Fruit fly (Drosophila melanogaster) whole organism, pupa: ENCODE measurements around the gene CG3246.

Experiments used
- CG17806 ChIP-seq: fragments of 200-800 bp; sonication (Bioruptor generic); optimal IDR thresholded peaks from 2 replicates; lab custom pipeline; 2018; ENCODE audit warnings: missing biosample characterization, mild to moderate bottlenecking, missing genetic modification characterization, moderate library complexity
- CG4496 ChIP-seq: fragments of 200-800 bp; sonication (Bioruptor generic); IDR thresholded peaks from 3 replicates; pipeline ENCODE4 v1.3.6; 2022; ENCODE audit warnings: missing biosample characterization, missing genetic modification characterization
- EcR ChIP-seq: fragments of 200-800 bp; sonication (Bioruptor generic); optimal IDR thresholded peaks from 3 replicates; lab custom pipeline; 2019; ENCODE audit warnings: missing biosample characterization, missing genetic modification characterization, mild to moderate bottlenecking, moderate library complexity, missing genetic modification reagents
- rn ChIP-seq: fragments of 200-800 bp; sonication (Bioruptor generic); IDR thresholded peaks from 2 replicates; pipeline ENCODE4 v1.3.6; 2022; ENCODE audit warnings: missing biosample characterization, missing genetic modification characterization

dm6 chr2L:3465918-3466727, 4.4 kb upstream of the CG3246 start, which contains the start of the genes msl-2 and ND-PDSW:
- TF ChIP-seq CG17806 (tag; lab: Kevin White, UChicago): no peak
- no peak for TF ChIP-seq CG4496 (GFP tag; lab: Robert Waterston, UW)
- no peak for TF ChIP-seq rn (GFP tag; lab: Robert Waterston, UW)
- TF ChIP-seq EcR (GFP tag; lab: Kevin White, UChicago): no peak
